Worm (Caenorhabditis elegans) whole organism, L2 larva: Measurements from ENCODE around the gene Y57A10A.29.

Experiments
- ama-1 ChIP-seq: fragments of 150-350 bp; optimal IDR thresholded peaks from 2 replicates; lab custom pipeline; 2018; ENCODE audit warnings: inconsistent platforms
- nhr-237 ChIP-seq: fragments of 150-350 bp; optimal IDR thresholded peaks from 2 replicates; lab custom pipeline; 2014; ENCODE audit warnings: missing biosample characterization, missing genetic modification characterization
- nhr-25 ChIP-seq: fragments of 150-350 bp; sonication (generic microtip); optimal IDR thresholded peaks from 3 replicates; lab custom pipeline; 2014; ENCODE audit warnings: missing biosample characterization, missing genetic modification characterization
- nhr-77 ChIP-seq: fragments of 150-350 bp; optimal IDR thresholded peaks from 2 replicates; lab custom pipeline; 2014; ENCODE audit warnings: missing biosample characterization, missing genetic modification characterization

- no peak for TF ChIP-seq nhr-25 (tag; lab: Kevin White, UChicago)
- TF ChIP-seq nhr-237 (tag; lab: Kevin White, UChicago) = no peak
- TF ChIP-seq ama-1 = no peak
- no peak for TF ChIP-seq nhr-77
Observed at ce11 chrII:12274944-12275343, 4.4 kb upstream of the Y57A10A.29 start, which contains the start of gene Y57A10A.27.
